Worm (Caenorhabditis elegans) whole organism, L4 larva: ENCODE results near the gene stdh-4.

Experiments
- ama-1 ChIP-seq: fragments of 150-350 bp; optimal IDR thresholded peaks from 2 replicates; lab custom pipeline; 2014; ENCODE audit warnings: inconsistent platforms, mixed read lengths
- ces-1 ChIP-seq: fragments of 150-350 bp; sonication (generic microtip); optimal IDR thresholded peaks from 4 replicates; lab custom pipeline; 2014; ENCODE audit warnings: missing biosample characterization, missing genetic modification reagents, missing genetic modification characterization
- daf-12 ChIP-seq: fragments of 150-350 bp; optimal IDR thresholded peaks from 2 replicates; lab custom pipeline; 2014; ENCODE audit warnings: missing biosample characterization, missing genetic modification reagents, missing genetic modification characterization
- duxl-1 ChIP-seq: sonication (generic microtip); optimal IDR thresholded peaks from 2 replicates; lab custom pipeline; 2016; ENCODE audit warnings: mild to moderate bottlenecking, missing genetic modification characterization, moderate library complexity, missing compliant biosample characterization; ENCODE audit not compliant: poor library complexity
- dve-1 ChIP-seq: sonication (generic microtip); optimal IDR thresholded peaks from 2 replicates; lab custom pipeline; 2017; ENCODE audit warnings: antibody characterized with exemption, mild to moderate bottlenecking, missing genetic modification characterization, missing compliant biosample characterization; ENCODE audit not compliant: insufficient read depth
- fos-1 ChIP-seq: fragments of 150-350 bp; optimal IDR thresholded peaks from 2 replicates; lab custom pipeline; 2014; ENCODE audit warnings: missing biosample characterization, missing genetic modification characterization
- jun-1 ChIP-seq: fragments of 150-350 bp; optimal IDR thresholded peaks from 2 replicates; lab custom pipeline; 2014; ENCODE audit warnings: missing biosample characterization, missing genetic modification reagents, missing genetic modification characterization
- lin-15B ChIP-seq: fragments of 150-350 bp; sonication (generic microtip); optimal IDR thresholded peaks from 3 replicates; lab custom pipeline; 2014; ENCODE audit warnings: missing biosample characterization, missing genetic modification characterization
- madf-5 ChIP-seq, 2 experiments: fragments of 200-800 bp; sonication (Bioruptor generic); IDR thresholded peaks; 2 replicates each; pipeline ENCODE4 v1.3.6; 2022; ENCODE audit warnings: missing compliant biosample characterization in 2 of 2, missing genetic modification characterization in 2 of 2
- madf-9 ChIP-seq: fragments of 200-800 bp; sonication (Bioruptor generic); conservative IDR thresholded peaks from 2 replicates; pipeline ENCODE4 v1.3.6; 2022; ENCODE audit warnings: missing genetic modification reagents, missing genetic modification characterization, missing compliant biosample characterization
- mep-1 ChIP-seq: fragments of 150-350 bp; sonication (generic microtip); optimal IDR thresholded peaks from 3 replicates; lab custom pipeline; 2014; ENCODE audit warnings: missing biosample characterization, missing genetic modification characterization
- nhr-111 ChIP-seq: fragments of 200-800 bp; sonication (Bioruptor generic); optimal IDR thresholded peaks from 2 replicates; lab custom pipeline; 2018; ENCODE audit warnings: mild to moderate bottlenecking, missing genetic modification characterization, missing compliant biosample characterization
- nhr-77 ChIP-seq: fragments of 150-350 bp; optimal IDR thresholded peaks from 2 replicates; lab custom pipeline; 2014; ENCODE audit warnings: missing biosample characterization, missing genetic modification characterization

ce11 chrV:8580961-8581360 lies 31.9 kb downstream of the stdh-4 start, which contains the start of gene C10B5.1:
- no peak for TF ChIP-seq nhr-77 (tag; lab: Kevin White, UChicago)
- no peak for TF ChIP-seq daf-12 (tag; lab: Kevin White, UChicago)
- TF ChIP-seq ces-1 (GFP tag; lab: Kevin White, UChicago) = no peak
- no peak for TF ChIP-seq mep-1 (tag; lab: Kevin White, UChicago)
- TF ChIP-seq jun-1 (tag; lab: Kevin White, UChicago) = no peak
- no peak for TF ChIP-seq fos-1 (tag; lab: Kevin White, UChicago)
- TF ChIP-seq lin-15B (tag; lab: Kevin White, UChicago) = no peak
- TF ChIP-seq nhr-111 (GFP tag; lab: Kevin White, UChicago) = no peak
- TF ChIP-seq ama-1 = no peak
- TF ChIP-seq duxl-1 (tag; lab: Kevin White, UChicago) = no peak
- no peak for TF ChIP-seq madf-9 (GFP tag; lab: Robert Waterston, UW)
- TF ChIP-seq madf-5 (GFP tag; IDR thresholded peaks at IDR 0.05; lab: Robert Waterston, UW) = no peak
- no peak for TF ChIP-seq dve-1 (tag; lab: Kevin White, UChicago)
